Worm (Caenorhabditis elegans) whole organism, young adult: ENCODE results near the gene klp-7.
A peak's percentile ranks its signal among the peaks of the same experiment; 100 is the strongest.

Source experiments
- bed-2 ChIP-seq: fragments of 200-800 bp; sonication (Bioruptor generic); IDR thresholded peaks from 2 replicates; pipeline ENCODE4 v1.3.6; 2022; ENCODE audit warnings: missing genetic modification reagents, missing genetic modification characterization, missing compliant biosample characterization
- cebp-2 ChIP-seq: fragments of 200-800 bp; sonication (Bioruptor generic); IDR thresholded peaks from 2 replicates; pipeline ENCODE4 v1.3.6; 2022; ENCODE audit warnings: missing genetic modification characterization, missing compliant biosample characterization
- dpl-1 ChIP-seq: fragments of 150-350 bp; optimal IDR thresholded peaks from 2 replicates; lab custom pipeline; 2014; ENCODE audit warnings: missing biosample characterization, missing genetic modification reagents, missing genetic modification characterization
- efl-1 ChIP-seq: fragments of 150-350 bp; optimal IDR thresholded peaks from 2 replicates; lab custom pipeline; 2014; ENCODE audit warnings: missing biosample characterization, missing genetic modification reagents, missing genetic modification characterization
- egl-44 ChIP-seq: fragments of 200-800 bp; sonication (Bioruptor generic); IDR thresholded peaks from 2 replicates; pipeline ENCODE4 v1.3.6; 2022; ENCODE audit warnings: missing genetic modification reagents, missing genetic modification characterization, missing compliant biosample characterization
- him-1 ChIP-seq: sonication (generic microtip); optimal IDR thresholded peaks from 2 replicates; lab custom pipeline; 2016; ENCODE audit warnings: missing genotype, missing genetic modification reagents, missing genetic modification characterization, missing compliant biosample characterization
- nfya-2 ChIP-seq: fragments of 200-800 bp; sonication (Bioruptor generic); IDR thresholded peaks from 2 replicates; pipeline ENCODE4 v1.3.6; 2022; ENCODE audit warnings: missing genetic modification reagents, missing genetic modification characterization, missing compliant biosample characterization
- repo-1 ChIP-seq: sonication (generic microtip); optimal IDR thresholded peaks from 2 replicates; lab custom pipeline; 2017; ENCODE audit warnings: mild to moderate bottlenecking, missing genetic modification characterization, missing compliant biosample characterization
- sea-2 ChIP-seq: fragments of 200-800 bp; sonication (Bioruptor generic); IDR thresholded peaks from 2 replicates; pipeline ENCODE4 v1.3.6; 2022; ENCODE audit warnings: missing genetic modification characterization, missing compliant biosample characterization
- unc-62 ChIP-seq: fragments of 150-350 bp; optimal IDR thresholded peaks from 2 replicates; lab custom pipeline; 2014; ENCODE audit warnings: missing biosample characterization, missing genetic modification reagents, missing genetic modification characterization

DNA sequence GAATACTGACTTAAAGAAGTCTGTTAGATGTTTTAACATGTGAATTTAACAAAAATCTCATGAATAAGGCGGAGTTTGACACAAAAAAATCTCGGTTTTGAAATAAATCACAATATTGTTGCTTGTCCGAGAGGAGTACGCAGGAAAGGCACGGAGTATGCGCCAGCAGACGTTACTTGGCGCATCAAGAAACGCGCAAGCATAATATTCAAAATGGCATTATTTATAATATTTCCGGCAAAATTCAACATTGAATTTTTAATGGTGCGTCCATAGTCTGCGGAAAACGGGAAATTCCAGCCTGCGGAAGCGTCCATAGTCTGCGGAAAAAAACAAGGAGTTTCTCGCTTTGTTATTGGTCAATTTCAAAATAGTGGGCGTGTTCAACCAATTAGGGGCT, 39.1 kb downstream of the klp-7 start, which contains the start of gene pde-12:
- TF ChIP-seq efl-1 (GFP tag; lab: Kevin White, UChicago): peak; percentile 19
- no peak for TF ChIP-seq sea-2 (GFP tag; lab: Robert Waterston, UW)
- TF ChIP-seq bed-2 (GFP tag; lab: Robert Waterston, UW): no peak
- peak; percentile 63 for TF ChIP-seq repo-1 (tag; lab: Kevin White, UChicago)
- TF ChIP-seq nfya-2 (GFP tag; lab: Robert Waterston, UW): no peak; the same call in 1 of the 2 replicates
- no peak for TF ChIP-seq dpl-1 (GFP tag; lab: Kevin White, UChicago)
- no peak for TF ChIP-seq him-1
- TF ChIP-seq cebp-2 (GFP tag; lab: Robert Waterston, UW): no peak
- TF ChIP-seq egl-44 (GFP tag; lab: Robert Waterston, UW): no peak
- no peak for TF ChIP-seq unc-62 (GFP tag; lab: Kevin White, UChicago)
